Fruit fly (Drosophila melanogaster) whole organism, pupa: ENCODE data around the gene Tudor-SN.

Experiments
- CG12605 ChIP-seq: fragments of 200-800 bp; sonication (Bioruptor generic); IDR thresholded peaks from 2 replicates; pipeline ENCODE4 v1.3.6; 2022; ENCODE audit warnings: missing biosample characterization, missing genetic modification characterization
- CG13204 ChIP-seq: fragments of 200-800 bp; sonication (Bioruptor generic); optimal IDR thresholded peaks from 2 replicates; lab custom pipeline; 2018; ENCODE audit warnings: missing biosample characterization, mild to moderate bottlenecking, missing genetic modification characterization, moderate library complexity
- CG15710 ChIP-seq: fragments of 200-800 bp; sonication (Bioruptor generic); optimal IDR thresholded peaks from 2 replicates; lab custom pipeline; 2018; ENCODE audit warnings: missing biosample characterization, mild to moderate bottlenecking, missing genetic modification characterization, moderate library complexity
- CG17806 ChIP-seq: fragments of 200-800 bp; sonication (Bioruptor generic); optimal IDR thresholded peaks from 2 replicates; lab custom pipeline; 2018; ENCODE audit warnings: missing biosample characterization, mild to moderate bottlenecking, missing genetic modification characterization, moderate library complexity
- CG32121 ChIP-seq: fragments of 200-800 bp; sonication (Bioruptor generic); IDR thresholded peaks from 2 replicates; pipeline ENCODE4 v1.3.6; 2022; ENCODE audit warnings: missing biosample characterization, missing genetic modification characterization
- CG4496 ChIP-seq: fragments of 200-800 bp; sonication (Bioruptor generic); IDR thresholded peaks from 3 replicates; pipeline ENCODE4 v1.3.6; 2022; ENCODE audit warnings: missing biosample characterization, missing genetic modification characterization
- CG8301 ChIP-seq: fragments of 200-800 bp; sonication (Bioruptor generic); optimal IDR thresholded peaks from 2 replicates; lab custom pipeline; 2018; ENCODE audit warnings: missing biosample characterization, mild to moderate bottlenecking, missing genetic modification characterization
- D1 ChIP-seq: fragments of 200-800 bp; sonication (Bioruptor generic); optimal IDR thresholded peaks from 2 replicates; lab custom pipeline; 2018; ENCODE audit warnings: missing biosample characterization, mild to moderate bottlenecking, missing genetic modification characterization, moderate library complexity
- Snoo ChIP-seq: fragments of 200-800 bp; sonication (Bioruptor generic); optimal IDR thresholded peaks from 3 replicates; lab custom pipeline; 2017; ENCODE audit warnings: missing biosample characterization, mild to moderate bottlenecking, missing genetic modification characterization, inconsistent platforms
- fd96Ca ChIP-seq: fragments of 200-800 bp; sonication (Bioruptor generic); IDR thresholded peaks from 3 replicates; pipeline ENCODE4 v1.3.6; 2022; ENCODE audit warnings: missing biosample characterization, missing genetic modification characterization
- gl ChIP-seq: fragments of 200-800 bp; sonication (Bioruptor generic); optimal IDR thresholded peaks from 2 replicates; lab custom pipeline; 2018; ENCODE audit warnings: missing biosample characterization, mild to moderate bottlenecking, missing genetic modification characterization
- rn ChIP-seq: fragments of 200-800 bp; sonication (Bioruptor generic); IDR thresholded peaks from 2 replicates; pipeline ENCODE4 v1.3.6; 2022; ENCODE audit warnings: missing biosample characterization, missing genetic modification characterization

DNA sequence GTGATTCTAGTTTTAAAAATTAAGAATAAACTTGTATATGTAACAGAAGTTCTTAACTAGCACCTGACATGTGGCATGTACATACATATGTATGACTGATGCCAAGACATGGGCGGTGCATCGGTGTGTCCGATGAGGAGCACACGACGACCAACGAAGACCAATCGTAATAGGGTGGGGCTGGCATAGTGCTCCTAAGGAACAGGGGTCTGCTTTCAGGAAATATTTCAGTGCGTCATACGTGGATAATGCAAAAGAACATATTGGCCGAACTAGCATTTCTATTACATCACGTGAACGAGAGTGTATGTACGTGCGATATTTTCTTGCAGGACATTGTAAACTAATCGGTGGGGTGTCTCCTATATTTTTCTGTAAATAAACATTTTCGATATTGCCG, 2.9 kb upstream of the Tudor-SN start, which contains the start of gene miple1:
- no peak for TF ChIP-seq CG13204 (GFP tag; lab: Kevin White, UChicago)
- TF ChIP-seq Snoo (tag; lab: Kevin White, UChicago): no peak
- TF ChIP-seq CG15710 (tag; lab: Kevin White, UChicago): no peak
- TF ChIP-seq D1 (tag; lab: Kevin White, UChicago): no peak
- 0 out of 3 replicates have a peak, but pooled peaks have one; percentile 18 for TF ChIP-seq CG4496 (GFP tag; lab: Robert Waterston, UW)
- TF ChIP-seq CG12605 (GFP tag; lab: Robert Waterston, UW): no peak
- TF ChIP-seq fd96Ca (GFP tag; lab: Robert Waterston, UW): no peak
- no peak for TF ChIP-seq CG8301 (tag; lab: Kevin White, UChicago)
- TF ChIP-seq CG17806 (tag; lab: Kevin White, UChicago): no peak
- no peak for TF ChIP-seq CG32121 (GFP tag; lab: Robert Waterston, UW)
- no peak for TF ChIP-seq rn (GFP tag; lab: Robert Waterston, UW)
- TF ChIP-seq gl (tag; lab: Kevin White, UChicago): no peak
